Fruit fly (Drosophila melanogaster): ENCODE data around the gene Blos4.

The Blos4 gene

DNA sequence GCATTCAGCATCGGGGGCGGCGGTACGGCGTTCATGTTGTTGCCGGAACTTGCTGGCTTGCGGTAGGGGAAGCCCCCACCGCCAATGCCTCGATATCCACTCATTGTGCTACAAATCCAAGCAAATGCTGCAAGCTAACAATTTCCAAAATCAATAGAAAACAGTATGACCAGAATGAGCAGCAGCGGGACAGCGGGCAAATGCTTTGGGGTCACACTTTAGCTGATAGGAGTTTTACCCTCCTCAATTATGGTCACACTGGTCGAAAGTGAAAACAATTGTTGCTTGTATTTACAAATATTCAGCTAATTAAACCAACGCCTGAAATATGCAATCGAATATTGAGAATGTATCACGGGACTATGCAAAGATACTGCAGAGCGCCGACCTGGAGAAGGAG lies at the start of gene Blos4, which contains the start of gene CG6418:
Blos4 (plus strand) TSS at position 244 of the 400 bp plus-strand sequence.
CG6418 (minus strand) TSS at position 196 of the 400 bp plus-strand sequence.
- TF ChIP-seq CG17801 (GFP tag; optimal IDR thresholded peaks at IDR 0.05; ENCODE audit: partially characterized antibody), result no peak

DNA sequence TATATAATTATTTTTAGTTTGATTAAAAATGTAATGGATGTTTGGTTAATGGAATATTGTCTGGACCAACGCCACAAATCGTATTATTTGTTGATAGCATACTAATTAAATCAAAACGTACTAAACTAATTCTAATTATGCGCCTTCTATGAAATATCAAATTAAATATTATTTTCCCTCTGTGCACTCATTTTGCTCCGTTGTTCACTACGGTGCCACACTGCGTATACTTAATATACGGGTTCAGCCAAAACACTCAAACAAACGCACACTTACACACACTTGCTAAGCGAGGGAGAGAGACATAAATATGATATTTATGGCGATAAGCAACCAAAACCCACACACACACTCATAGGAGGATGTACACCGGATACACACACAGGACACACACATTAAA lies 49.7 kb upstream of the Blos4 start:
- no peak for TF ChIP-seq CG17801 (GFP tag; optimal IDR thresholded peaks at IDR 0.05; ENCODE audit: partially characterized antibody)

DNA sequence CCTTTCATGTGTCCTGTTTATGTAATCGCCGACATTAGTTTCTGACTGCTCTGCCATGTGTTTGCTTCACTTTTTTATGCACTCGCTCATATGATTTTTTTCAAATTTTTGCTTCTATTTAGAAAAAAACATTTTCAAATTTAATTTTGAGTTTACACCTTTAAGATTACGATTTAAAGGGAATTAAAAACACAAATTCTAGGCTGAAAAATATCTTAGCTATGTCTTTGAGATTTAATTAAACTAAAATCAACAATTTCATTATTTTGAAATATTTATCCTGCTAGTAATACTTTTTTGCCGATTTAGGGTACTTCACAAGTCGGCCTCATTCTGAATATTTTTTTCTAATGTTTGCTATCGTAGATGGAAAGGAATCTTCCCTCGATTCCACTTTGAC lies 45.7 kb upstream of the Blos4 start:
- no peak for TF ChIP-seq CG17801 (GFP tag; optimal IDR thresholded peaks at IDR 0.05; ENCODE audit: partially characterized antibody)

DNA sequence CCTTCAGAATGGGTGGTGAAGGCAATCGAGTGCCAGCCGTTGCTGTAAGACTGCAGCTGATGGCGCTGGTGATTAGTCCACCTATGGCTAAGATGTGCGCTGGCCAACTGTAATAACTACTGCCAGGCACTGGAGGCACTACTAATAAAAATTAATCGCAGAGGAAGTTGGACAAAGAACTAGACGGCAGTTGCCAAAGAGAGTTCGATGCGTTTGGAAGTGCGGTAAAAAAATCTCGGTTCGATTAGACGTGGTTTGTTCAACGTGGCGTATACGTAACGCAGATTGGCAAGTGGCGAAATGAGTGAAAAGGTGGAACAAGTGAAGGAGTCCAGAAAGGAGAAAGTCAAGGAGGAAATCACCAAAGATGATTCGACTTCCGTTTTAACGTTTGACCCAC lies 43.7 kb upstream of the Blos4 start, which contains the start of gene tna:
tna (plus strand) TSS at position 301 of the 400 bp plus-strand sequence.
- TF ChIP-seq CG17801 (GFP tag; optimal IDR thresholded peaks at IDR 0.05; ENCODE audit: partially characterized antibody), result no peak

DNA sequence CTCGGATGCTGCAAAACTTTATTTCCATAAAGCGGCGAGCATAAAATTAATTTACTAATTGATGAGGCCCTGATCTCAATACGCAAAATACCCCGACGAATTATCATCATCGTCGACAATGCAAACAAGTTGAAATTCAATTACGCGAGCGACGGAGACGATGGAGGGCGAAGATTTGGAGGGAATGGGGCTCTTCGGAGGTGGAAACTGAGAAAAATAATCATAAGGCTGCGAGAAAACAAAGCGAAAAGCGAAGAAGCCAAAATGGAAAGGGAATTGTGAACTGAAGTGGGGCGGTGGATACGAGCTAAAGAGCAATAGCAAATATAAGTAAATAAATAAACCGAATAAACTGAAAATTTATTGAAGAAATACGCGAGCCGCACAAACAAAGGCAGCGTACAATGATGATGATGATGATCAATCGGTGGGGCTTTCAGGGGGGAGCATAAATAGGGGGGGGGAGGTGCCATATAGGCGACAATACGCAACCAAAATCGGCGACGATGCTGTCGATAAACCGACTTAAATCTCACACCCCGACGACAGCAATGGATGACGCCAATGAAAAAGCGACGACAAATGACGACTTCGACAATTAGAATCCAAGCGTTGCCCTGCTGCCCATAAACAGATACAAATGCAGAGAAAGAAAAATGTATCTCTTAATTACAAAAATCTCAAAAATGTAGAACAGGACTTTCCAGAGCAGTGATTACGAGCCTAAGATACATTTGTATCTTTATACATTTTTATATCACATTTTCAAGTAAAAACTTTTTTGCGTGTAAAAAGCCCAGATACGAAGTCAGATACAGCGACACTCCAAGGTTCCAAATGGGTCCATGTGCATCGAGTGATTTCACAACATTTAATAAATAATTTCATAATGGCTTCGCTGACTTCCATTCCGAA lies 40.8 kb upstream of the Blos4 start:
- no peak for TF ChIP-seq CG17801 (GFP tag; optimal IDR thresholded peaks at IDR 0.05; ENCODE audit: partially characterized antibody)

DNA sequence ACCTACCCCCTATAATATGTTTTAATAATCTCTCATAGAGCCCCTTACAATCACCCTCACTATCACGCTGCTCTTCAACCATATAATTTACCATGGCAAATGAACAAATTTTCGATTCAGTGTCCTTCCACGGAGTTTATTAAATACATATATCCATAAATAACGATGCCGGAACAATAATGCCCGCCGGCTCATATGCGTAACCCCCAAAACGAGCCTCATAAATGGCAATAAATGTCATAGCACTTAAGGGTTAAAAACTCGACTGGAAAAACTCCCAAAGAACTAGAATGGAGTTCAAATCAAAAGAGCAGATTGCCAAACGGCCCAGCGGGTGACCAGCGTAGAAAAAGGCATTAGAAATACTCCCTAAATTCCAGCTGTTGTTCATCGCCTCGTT lies 38.0 kb upstream of the Blos4 start:
- no peak for TF ChIP-seq CG17801 (GFP tag; optimal IDR thresholded peaks at IDR 0.05; ENCODE audit: partially characterized antibody)

DNA sequence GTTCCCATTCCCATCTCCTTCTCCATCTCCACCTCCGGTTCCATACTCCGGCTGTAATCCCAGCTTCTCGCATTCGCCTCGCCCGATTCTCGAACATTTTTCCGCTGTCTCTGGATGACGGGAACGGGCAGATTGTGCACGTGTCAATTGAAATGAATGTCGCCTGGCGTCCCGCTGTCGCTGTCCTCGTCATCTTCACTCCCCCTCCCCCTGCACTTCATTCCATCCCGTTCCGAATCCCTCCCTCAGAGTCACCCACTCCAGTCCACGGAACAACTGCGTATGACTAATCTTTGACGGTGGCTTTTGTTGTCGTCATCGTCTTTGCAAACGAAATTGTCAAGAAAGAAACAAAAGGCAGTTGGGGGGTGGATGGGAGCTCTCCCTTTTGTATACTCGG lies 37.0 kb upstream of the Blos4 start:
- no peak for TF ChIP-seq CG17801 (GFP tag; optimal IDR thresholded peaks at IDR 0.05; ENCODE audit: partially characterized antibody)

DNA sequence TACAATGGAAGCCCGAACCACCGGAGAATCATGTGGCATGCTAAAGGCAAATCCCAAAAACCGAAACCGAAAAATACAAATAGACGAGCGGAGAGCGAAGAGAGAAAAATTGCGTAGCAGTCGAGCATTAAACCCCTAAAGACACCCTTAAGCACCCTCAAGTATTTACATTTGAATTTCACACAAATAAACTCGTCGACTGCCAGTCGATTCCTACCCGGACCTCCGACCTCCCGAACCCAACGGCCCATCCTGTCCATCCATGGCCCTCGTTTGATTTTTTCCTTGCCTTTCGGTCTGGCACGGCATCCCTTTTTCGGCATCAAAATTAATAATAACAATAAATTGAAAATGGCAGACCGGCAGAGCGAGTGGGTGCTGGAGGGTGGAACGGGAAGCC lies 36.1 kb upstream of the Blos4 start:
- TF ChIP-seq CG17801 (GFP tag; optimal IDR thresholded peaks at IDR 0.05; ENCODE audit: partially characterized antibody), result no peak

DNA sequence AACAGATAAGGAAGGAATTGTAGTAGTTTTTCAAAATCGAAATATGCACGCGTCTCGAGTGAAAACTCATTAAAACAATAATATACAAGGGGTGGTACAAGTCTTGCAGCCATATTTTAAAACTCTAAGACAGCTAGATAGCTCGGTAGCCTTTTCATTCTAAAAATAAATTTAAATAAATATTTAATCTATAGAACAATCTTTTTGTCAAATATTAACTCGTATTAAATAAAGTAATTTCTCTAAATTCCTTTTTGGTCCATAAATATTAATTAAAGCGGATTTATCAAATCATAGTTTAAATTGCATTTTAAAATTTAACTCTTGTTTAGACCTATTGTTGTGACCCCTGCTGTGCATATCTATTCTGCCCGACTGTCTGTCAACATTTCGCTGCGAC lies 35.6 kb upstream of the Blos4 start:
- no peak for TF ChIP-seq CG17801 (GFP tag; optimal IDR thresholded peaks at IDR 0.05; ENCODE audit: partially characterized antibody)

DNA sequence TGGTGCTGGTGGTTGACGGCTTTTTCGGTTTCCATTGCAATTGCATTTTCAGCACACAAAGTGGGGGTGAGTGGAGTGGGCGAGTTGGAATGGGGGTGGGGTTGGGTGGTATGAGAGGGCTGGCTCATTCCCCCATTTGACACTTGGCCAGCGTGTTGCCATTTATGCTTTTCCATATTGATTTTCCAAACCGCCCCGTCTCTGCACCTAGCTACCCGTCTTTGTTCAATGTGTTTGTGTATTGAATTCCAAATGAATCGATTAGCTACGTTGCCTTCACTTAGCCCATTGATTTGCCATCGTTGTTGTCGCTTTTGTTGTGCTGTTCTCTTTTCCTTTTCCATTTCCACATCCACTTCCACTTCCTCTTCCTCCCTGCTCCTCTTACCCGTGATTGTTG lies 35.2 kb upstream of the Blos4 start:
- no peak for TF ChIP-seq CG17801 (GFP tag; optimal IDR thresholded peaks at IDR 0.05; ENCODE audit: partially characterized antibody)

DNA sequence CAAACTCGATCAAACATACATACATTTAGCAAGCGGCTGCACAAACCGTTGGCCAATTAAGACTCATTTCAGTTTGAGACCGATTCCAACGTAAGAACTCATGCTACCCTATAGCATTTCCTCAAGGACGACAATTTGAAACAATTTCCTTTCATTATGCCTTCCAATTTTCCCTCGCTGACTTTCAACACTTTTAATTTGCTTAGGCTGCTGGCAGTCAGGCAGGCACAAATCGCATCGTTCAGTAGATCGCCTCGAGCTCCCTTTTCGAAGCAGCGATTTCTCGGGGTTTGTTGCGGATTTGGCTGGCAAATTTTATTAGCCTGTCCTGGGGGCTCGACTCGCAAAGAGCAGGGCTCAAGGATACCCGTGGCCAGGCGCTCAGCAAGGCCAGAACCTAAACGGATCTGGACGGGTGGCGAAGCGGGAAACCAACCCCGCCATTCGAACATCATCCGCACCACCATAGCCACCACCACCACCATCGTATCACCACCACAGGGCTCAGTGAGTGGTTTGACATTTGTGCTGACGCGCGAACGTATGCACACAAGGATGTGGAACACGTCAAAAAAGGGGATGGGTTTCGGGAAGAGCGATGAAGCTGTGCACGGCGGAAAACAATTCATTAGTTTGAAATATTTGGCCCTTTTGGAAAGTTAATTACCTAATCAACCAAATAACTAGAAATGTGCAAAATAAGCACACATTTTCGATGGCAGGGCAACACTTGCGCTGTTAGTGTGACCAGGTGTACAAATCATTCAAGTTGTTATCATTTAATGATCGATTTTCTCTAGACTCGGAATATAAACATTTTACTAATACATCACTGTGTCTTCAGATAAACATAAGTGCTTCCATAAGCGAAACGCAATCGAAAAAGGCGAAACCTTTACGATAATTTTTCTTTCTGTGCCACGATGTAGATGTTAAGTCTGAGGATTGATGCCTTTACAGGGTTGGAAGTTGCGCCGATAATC lies 34.0 kb upstream of the Blos4 start:
- no peak for TF ChIP-seq CG17801 (GFP tag; optimal IDR thresholded peaks at IDR 0.05; ENCODE audit: partially characterized antibody)

DNA sequence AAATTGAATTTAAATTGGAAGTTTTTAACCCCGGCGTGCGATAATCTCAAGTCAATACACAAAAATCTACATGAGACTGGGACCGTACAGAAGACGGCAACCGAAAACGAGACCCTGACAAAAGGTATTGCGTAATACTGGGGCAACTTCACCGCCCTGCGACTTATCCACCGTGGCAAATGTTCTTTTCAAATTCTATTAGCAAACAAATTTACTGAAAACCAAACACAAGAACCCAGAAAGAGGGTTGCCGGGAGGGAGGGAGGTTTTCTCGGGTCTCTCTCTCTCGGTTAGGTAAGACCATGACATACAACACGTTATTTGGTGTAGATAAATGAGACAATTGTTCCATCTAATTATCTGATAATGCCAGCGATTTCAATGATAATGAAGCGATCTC lies 33.1 kb upstream of the Blos4 start:
- TF ChIP-seq CG17801 (GFP tag; optimal IDR thresholded peaks at IDR 0.05; ENCODE audit: partially characterized antibody), result no peak

DNA sequence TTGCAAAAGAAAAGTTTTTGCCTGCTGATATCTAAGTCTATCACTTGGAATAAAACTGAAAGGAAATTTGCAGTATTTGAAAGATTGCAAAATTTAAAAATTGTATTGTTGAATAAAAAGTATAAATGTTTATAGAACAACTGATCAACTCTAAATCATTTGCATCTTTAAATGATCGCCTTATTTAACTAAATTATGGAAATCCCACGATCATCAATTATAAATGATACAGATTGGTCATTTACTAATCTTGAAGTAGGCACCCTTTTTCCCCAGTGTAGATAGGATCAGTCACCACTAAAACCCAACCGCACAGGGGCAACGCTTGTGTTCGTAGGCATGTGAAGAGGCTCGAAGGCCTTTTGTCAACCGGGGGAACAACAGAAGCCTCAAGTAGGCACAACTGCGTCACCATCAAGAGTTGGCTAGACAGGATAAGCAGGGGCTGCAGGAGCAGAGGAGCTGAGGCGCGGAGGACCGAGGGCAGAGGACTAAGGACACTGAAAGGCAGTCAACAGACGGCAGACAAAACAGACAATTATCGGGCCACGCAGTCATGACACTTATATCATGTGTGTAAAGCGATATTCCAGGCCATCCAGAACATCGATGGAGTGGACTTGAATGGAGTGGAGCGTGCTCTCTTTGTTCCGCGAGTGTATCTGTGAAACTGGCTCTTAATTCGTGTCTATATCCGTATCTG lies 30.9 kb upstream of the Blos4 start:
- no peak for TF ChIP-seq CG17801 (GFP tag; optimal IDR thresholded peaks at IDR 0.05; ENCODE audit: partially characterized antibody)

DNA sequence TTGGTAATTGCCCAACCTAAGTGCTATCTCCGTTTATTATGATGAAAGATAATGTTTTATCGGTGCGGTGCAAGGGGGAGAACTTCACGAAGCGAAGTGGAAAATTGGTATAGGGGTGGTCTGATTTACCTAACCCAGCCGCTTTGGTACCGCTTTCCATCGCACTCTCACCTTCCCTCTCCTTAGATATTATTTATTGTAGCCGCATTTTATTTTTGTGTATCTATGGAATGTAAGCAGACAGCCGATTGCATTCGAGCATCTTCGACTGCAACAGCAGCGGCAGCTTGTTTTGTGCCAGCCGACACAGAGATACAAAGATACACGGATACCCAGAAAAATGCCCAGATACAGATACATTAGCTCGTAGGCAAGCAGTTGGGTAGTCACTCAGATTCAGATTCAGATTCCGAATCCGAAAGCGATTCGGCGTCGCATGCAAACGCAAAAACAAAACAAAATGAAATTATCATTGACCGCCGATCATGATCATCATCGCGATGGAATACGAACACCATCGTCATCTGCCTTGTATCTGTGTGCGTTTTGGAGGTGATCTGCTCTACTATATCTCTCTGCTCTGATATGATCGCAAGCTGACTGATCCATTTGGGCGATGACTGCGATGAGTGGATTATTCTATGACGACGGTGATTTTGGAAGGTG lies 30.0 kb upstream of the Blos4 start:
- no peak for TF ChIP-seq CG17801 (GFP tag; optimal IDR thresholded peaks at IDR 0.05; ENCODE audit: partially characterized antibody)
